Worm (Caenorhabditis elegans) whole organism, midembryonic: Measurements from ENCODE around the gene rpac-40.
"Not testable (repeated sequence)": the region's sequence is repeated elsewhere in the genome, so short reads cannot be mapped to it uniquely, and the experiment has no call there.

Experiments used
- T22C8.4 ChIP-seq: fragments of 200-800 bp; sonication (Bioruptor generic); IDR thresholded peaks from 2 replicates; pipeline ENCODE4 v1.3.6; 2022; ENCODE audit warnings: missing genetic modification characterization, missing compliant biosample characterization
- cog-1 ChIP-seq: sonication (generic microtip); optimal IDR thresholded peaks from 2 replicates; lab custom pipeline; 2016; ENCODE audit warnings: missing genetic modification characterization, missing compliant biosample characterization
- flt-1 ChIP-seq: fragments of 200-800 bp; sonication (Bioruptor generic); IDR thresholded peaks from 2 replicates; pipeline ENCODE4 v1.3.6; 2022; ENCODE audit warnings: missing genetic modification characterization, missing compliant biosample characterization
- klf-2 ChIP-seq: fragments of 200-800 bp; sonication (Bioruptor generic); conservative IDR thresholded peaks from 2 replicates; pipeline ENCODE4 v1.3.6; 2022; ENCODE audit warnings: missing genetic modification reagents, missing genetic modification characterization, missing compliant biosample characterization
- med-1 ChIP-seq: sonication (generic microtip); optimal IDR thresholded peaks from 2 replicates; lab custom pipeline; 2017; ENCODE audit warnings: missing genetic modification characterization, mild to moderate bottlenecking, missing compliant biosample characterization, antibody characterized with exemption, missing genetic modification reagents; ENCODE audit not compliant: insufficient read depth
- ref-1 ChIP-seq: fragments of 200-800 bp; sonication (Bioruptor generic); conservative IDR thresholded peaks from 2 replicates; pipeline ENCODE4 v1.3.6; 2022; ENCODE audit warnings: missing genetic modification reagents, missing genetic modification characterization, missing compliant biosample characterization
- tab-1 ChIP-seq: fragments of 200-800 bp; sonication (Bioruptor generic); IDR thresholded peaks from 2 replicates; pipeline ENCODE4 v1.3.6; 2022; ENCODE audit warnings: missing genetic modification characterization, missing compliant biosample characterization
- ztf-23 ChIP-seq: fragments of 200-800 bp; sonication (Bioruptor generic); IDR thresholded peaks from 2 replicates; pipeline ENCODE4 v1.3.6; 2022; ENCODE audit warnings: missing genetic modification reagents, missing genetic modification characterization, missing compliant biosample characterization
- ztf-29 ChIP-seq: fragments of 200-800 bp; sonication (Bioruptor generic); IDR thresholded peaks from 2 replicates; pipeline ENCODE4 v1.3.6; 2022; ENCODE audit warnings: missing genetic modification reagents, missing genetic modification characterization, missing compliant biosample characterization

Gene rpac-40

ce11 chrV:4192688-4193471 is 6.4 kb upstream of the rpac-40 start:
- TF ChIP-seq cog-1 (tag; lab: Kevin White, UChicago) (peak; percentile 27), klf-2 (GFP tag; lab: Robert Waterston, UW) (no peak)

ce11 chrV:4194587-4195211 is 4.6 kb upstream of the rpac-40 start, which contains the start of gene Y45G5AM.9:
Gene Y45G5AM.9, minus strand, starts transcription at chrV:4194637.
- 0 out of 2 replicates have a peak, but pooled peaks have one; percentile 13 for TF ChIP-seq ztf-29 (GFP tag; lab: Robert Waterston, UW)
- 0 out of 2 replicates have a peak, but pooled peaks have one; percentile 62 for TF ChIP-seq klf-2 (GFP tag; lab: Robert Waterston, UW)
- peak; percentile 28 for TF ChIP-seq med-1 (GFP tag; lab: Kevin White, UChicago)
- peak; percentile 83 for TF ChIP-seq ztf-23
- peak; percentile 79 for TF ChIP-seq flt-1 (GFP tag; lab: Robert Waterston, UW)
- TF ChIP-seq ref-1 (GFP tag; lab: Robert Waterston, UW): no peak
- TF ChIP-seq tab-1 (GFP tag; lab: Robert Waterston, UW): peak; percentile 73
- TF ChIP-seq T22C8.4: peak; percentile 94
- peak; percentile 81 for TF ChIP-seq cog-1 (tag; lab: Kevin White, UChicago)

- no peak for TF ChIP-seq tab-1 (GFP tag; lab: Robert Waterston, UW)
- no peak for TF ChIP-seq ref-1 (GFP tag; lab: Robert Waterston, UW)
- no peak for TF ChIP-seq flt-1 (GFP tag; lab: Robert Waterston, UW)
- no peak for TF ChIP-seq med-1 (GFP tag; lab: Kevin White, UChicago)
- TF ChIP-seq T22C8.4: no peak
- TF ChIP-seq klf-2 (GFP tag; lab: Robert Waterston, UW): no peak
- no peak for TF ChIP-seq cog-1 (tag; lab: Kevin White, UChicago)
- TF ChIP-seq ztf-23: no peak
- no peak for TF ChIP-seq ztf-29 (GFP tag; lab: Robert Waterston, UW)
Observed at ce11 chrV:4195283-4195682, 4.0 kb upstream of the rpac-40 start, which contains the start of gene algn-5. Gene algn-5, plus strand, starts transcription at chrV:4195577.

- TF ChIP-seq med-1 (GFP tag; lab: Kevin White, UChicago) (no peak), tab-1 (GFP tag; lab: Robert Waterston, UW) (no peak), cog-1 (tag; lab: Kevin White, UChicago) (no peak), klf-2 (GFP tag; lab: Robert Waterston, UW) (no peak), ztf-23 (no peak), ref-1 (GFP tag; lab: Robert Waterston, UW) (no peak), T22C8.4 (no peak), ztf-29 (GFP tag; lab: Robert Waterston, UW) (no peak)
Observed at ce11 chrV:4204421-4204820, 5.1 kb downstream of the rpac-40 start, which contains the start of gene H43I07.1. Gene H43I07.1, plus strand, starts transcription at chrV:4204721.

- TF ChIP-seq flt-1 (GFP tag; lab: Robert Waterston, UW) (no peak), ztf-23 (no peak), med-1 (GFP tag; lab: Kevin White, UChicago) (no peak), ref-1 (GFP tag; lab: Robert Waterston, UW) (no peak), T22C8.4 (no peak), ztf-29 (GFP tag; lab: Robert Waterston, UW) (no peak), cog-1 (tag; lab: Kevin White, UChicago) (no peak), tab-1 (GFP tag; lab: Robert Waterston, UW) (no peak), klf-2 (GFP tag; lab: Robert Waterston, UW) (no peak)
Observed at ce11 chrV:4211521-4211920, 12.2 kb downstream of the rpac-40 start.

ce11 chrV:4215856-4216255 is 16.6 kb downstream of the rpac-40 start, which contains the start of gene H43I07.4:
Gene H43I07.4, plus strand, starts transcription at chrV:4216156.
- not testable (repeated sequence) for TF ChIP-seq T22C8.4; ztf-29 (GFP tag; lab: Robert Waterston, UW); tab-1 (GFP tag; lab: Robert Waterston, UW)

- no peak for TF ChIP-seq klf-2 (GFP tag; lab: Robert Waterston, UW)
- no peak for TF ChIP-seq flt-1 (GFP tag; lab: Robert Waterston, UW)
- TF ChIP-seq ref-1 (GFP tag; lab: Robert Waterston, UW): no peak
- no peak for TF ChIP-seq T22C8.4
- TF ChIP-seq med-1 (GFP tag; lab: Kevin White, UChicago): no peak
- no peak for TF ChIP-seq tab-1 (GFP tag; lab: Robert Waterston, UW)
- no peak for TF ChIP-seq cog-1 (tag; lab: Kevin White, UChicago)
- no peak for TF ChIP-seq ztf-23
Observed at ce11 chrV:4216902-4217301, 17.6 kb downstream of the rpac-40 start.

ce11 chrV:4218268-4218667 is 19.0 kb downstream of the rpac-40 start:
- TF ChIP-seq flt-1 (GFP tag; lab: Robert Waterston, UW) (no peak), cog-1 (tag; lab: Kevin White, UChicago) (no peak), tab-1 (GFP tag; lab: Robert Waterston, UW) (no peak), klf-2 (GFP tag; lab: Robert Waterston, UW) (no peak), ztf-23 (no peak), med-1 (GFP tag; lab: Kevin White, UChicago) (no peak), T22C8.4 (no peak), ztf-29 (GFP tag; lab: Robert Waterston, UW) (no peak), ref-1 (GFP tag; lab: Robert Waterston, UW) (no peak)

- TF ChIP-seq T22C8.4 (no peak), cog-1 (tag; lab: Kevin White, UChicago) (no peak), tab-1 (GFP tag; lab: Robert Waterston, UW) (no peak), ref-1 (GFP tag; lab: Robert Waterston, UW) (no peak), ztf-29 (GFP tag; lab: Robert Waterston, UW) (no peak), ztf-23 (no peak), flt-1 (GFP tag; lab: Robert Waterston, UW) (no peak), med-1 (GFP tag; lab: Kevin White, UChicago) (no peak), klf-2 (GFP tag; lab: Robert Waterston, UW) (no peak)
Observed at ce11 chrV:4219342-4219741, 20.1 kb downstream of the rpac-40 start, which contains the start of gene nlp-9. Gene nlp-9, plus strand, starts transcription at chrV:4219642.
